Worm (Caenorhabditis elegans): ENCODE data around the gene ugt-54.

ce11 chrIV:10737011-10737553, 24.4 kb upstream of the ugt-54 start, which contains the start of gene grl-21:
- TF ChIP-seq dox-1 (GFP tag; IDR thresholded peaks at IDR 0.05) (no peak), lin-26 (GFP tag; IDR thresholded peaks at IDR 0.05) (peak; percentile 50; the same call in 1 of the 2 replicates), ztf-26 (tag; optimal IDR thresholded peaks at IDR 0.05) (no peak), lin-35 (GFP tag; optimal IDR thresholded peaks at IDR 0.05) (no peak), sea-2 (GFP tag; IDR thresholded peaks at IDR 0.05) (no peak), rec-8 (tag; optimal IDR thresholded peaks at IDR 0.05) (no peak), ztf-3 (GFP tag; optimal IDR thresholded peaks at IDR 0.05) (no peak), mcd-1 (GFP tag; IDR thresholded peaks at IDR 0.05) (no peak), madf-3 (GFP tag; IDR thresholded peaks at IDR 0.05) (0 out of 2 replicates have a peak, but pooled peaks have one; percentile 66), unc-62 (GFP tag; optimal IDR thresholded peaks at IDR 0.05) (no peak), snpc-1.1 (tag; optimal IDR thresholded peaks at IDR 0.05; ENCODE audit: insufficient read depth) (no peak)
